Worm (Caenorhabditis elegans) whole organism, L1 larva: ENCODE results near the gene sax-3.

Source experiments
- C04F5.9 ChIP-seq: sonication (generic microtip); optimal IDR thresholded peaks from 2 replicates; lab custom pipeline; 2016; ENCODE audit warnings: missing genetic modification characterization, missing compliant biosample characterization
- C34B4.2 ChIP-seq: sonication (generic microtip); optimal IDR thresholded peaks from 2 replicates; lab custom pipeline; 2017; ENCODE audit warnings: mild to moderate bottlenecking, missing genetic modification characterization, missing compliant biosample characterization
- F16B12.6 ChIP-seq: fragments of 150-350 bp; optimal IDR thresholded peaks from 2 replicates; lab custom pipeline; 2014; ENCODE audit warnings: missing biosample characterization, missing genetic modification characterization
- Y116A8C.19 ChIP-seq: sonication (generic microtip); optimal IDR thresholded peaks from 2 replicates; lab custom pipeline; 2016; ENCODE audit warnings: missing compliant biosample characterization, missing genetic modification characterization, borderline replicate concordance
- aha-1 ChIP-seq: fragments of 150-350 bp; optimal IDR thresholded peaks from 2 replicates; lab custom pipeline; 2014; ENCODE audit warnings: missing biosample characterization, missing genetic modification characterization
- blmp-1 ChIP-seq: fragments of 150-350 bp; optimal IDR thresholded peaks from 2 replicates; lab custom pipeline; 2014; ENCODE audit warnings: missing biosample characterization, missing genetic modification characterization
- ceh-82 ChIP-seq, 3 experiments: fragments of 150-350 bp in 1 of 3; sonication (generic microtip) in 2 of 3; optimal IDR thresholded peaks; 2 replicates each; lab custom pipeline; 2014 to 2017; ENCODE audit warnings: missing biosample characterization in 3 of 3, missing genetic modification characterization in 3 of 3
- ceh-88 ChIP-seq: fragments of 200-800 bp; sonication (Bioruptor generic); IDR thresholded peaks from 2 replicates; pipeline ENCODE4 v1.3.6; 2022; ENCODE audit warnings: missing genetic modification characterization, missing compliant biosample characterization
- dsc-1 ChIP-seq: sonication (generic microtip); optimal IDR thresholded peaks from 2 replicates; lab custom pipeline; 2016; ENCODE audit warnings: mild to moderate bottlenecking, missing genetic modification characterization, missing compliant biosample characterization
- elt-2 ChIP-seq: sonication (generic microtip); optimal IDR thresholded peaks from 2 replicates; lab custom pipeline; 2016; ENCODE audit warnings: missing genetic modification characterization, mild to moderate bottlenecking, inconsistent platforms, missing compliant biosample characterization, missing genetic modification reagents
- fkh-4 ChIP-seq: sonication (generic microtip); optimal IDR thresholded peaks from 2 replicates; lab custom pipeline; 2016; ENCODE audit warnings: missing compliant biosample characterization, missing genetic modification characterization, borderline replicate concordance
- grh-1 ChIP-seq: fragments of 200-800 bp; sonication (Bioruptor generic); IDR thresholded peaks from 2 replicates; pipeline ENCODE4 v1.3.6; 2022; ENCODE audit warnings: missing genetic modification reagents, missing genetic modification characterization, missing compliant biosample characterization
- hpl-2 ChIP-seq: fragments of 150-350 bp; optimal IDR thresholded peaks from 2 replicates; lab custom pipeline; 2014; ENCODE audit warnings: missing biosample characterization, missing genetic modification reagents, missing genetic modification characterization
- irx-1 ChIP-seq: sonication (generic microtip); optimal IDR thresholded peaks from 2 replicates; lab custom pipeline; 2016; ENCODE audit warnings: missing genetic modification characterization, missing compliant biosample characterization
- jun-1 ChIP-seq: fragments of 150-350 bp; optimal IDR thresholded peaks from 2 replicates; lab custom pipeline; 2014; ENCODE audit warnings: missing biosample characterization, missing genetic modification reagents, missing genetic modification characterization
- lin-13 ChIP-seq: fragments of 150-350 bp; optimal IDR thresholded peaks from 2 replicates; lab custom pipeline; 2014; ENCODE audit warnings: missing biosample characterization, missing genetic modification reagents, missing genetic modification characterization
- lin-14 ChIP-seq: fragments of 200-800 bp; sonication (Bioruptor generic); optimal IDR thresholded peaks from 2 replicates; lab custom pipeline; 2018; ENCODE audit warnings: mild to moderate bottlenecking, missing genetic modification characterization, moderate library complexity, missing compliant biosample characterization
- lin-39 ChIP-seq: fragments of 150-350 bp; optimal IDR thresholded peaks from 2 replicates; lab custom pipeline; 2014; ENCODE audit warnings: missing biosample characterization, missing genetic modification reagents, missing genetic modification characterization
- mab-9 ChIP-seq: fragments of 200-800 bp; sonication (Bioruptor generic); IDR thresholded peaks from 2 replicates; pipeline ENCODE4 v1.3.6; 2022; ENCODE audit warnings: missing genetic modification reagents, missing genetic modification characterization, missing compliant biosample characterization
- mdl-1 ChIP-seq, 2 experiments: fragments of 150-350 bp; optimal IDR thresholded peaks; 2 replicates each; lab custom pipeline; 2014 to 2017; ENCODE audit warnings: missing biosample characterization in 2 of 2, missing genetic modification characterization in 2 of 2, inconsistent platforms in 1 of 2
- mep-1 ChIP-seq: fragments of 150-350 bp; optimal IDR thresholded peaks from 2 replicates; lab custom pipeline; 2014; ENCODE audit warnings: missing biosample characterization, missing genetic modification characterization
- nhr-20 ChIP-seq: sonication (generic microtip); optimal IDR thresholded peaks from 2 replicates; lab custom pipeline; 2016; ENCODE audit warnings: mild to moderate bottlenecking, missing genetic modification characterization, missing compliant biosample characterization
- nhr-237 ChIP-seq: fragments of 150-350 bp; optimal IDR thresholded peaks from 2 replicates; lab custom pipeline; 2014; ENCODE audit warnings: missing biosample characterization, missing genetic modification characterization
- nhr-28 ChIP-seq: fragments of 150-350 bp; optimal IDR thresholded peaks from 2 replicates; lab custom pipeline; 2014; ENCODE audit warnings: missing biosample characterization, missing genetic modification characterization
- nhr-71 ChIP-seq: sonication (generic microtip); optimal IDR thresholded peaks from 2 replicates; lab custom pipeline; 2016; ENCODE audit warnings: mild to moderate bottlenecking, missing genetic modification characterization, moderate library complexity, missing compliant biosample characterization
- nhr-76 ChIP-seq: sonication (generic microtip); optimal IDR thresholded peaks from 2 replicates; lab custom pipeline; 2017; ENCODE audit warnings: missing biosample characterization, missing genetic modification characterization
- nhr-85 ChIP-seq: sonication (generic microtip); peaks from one replicate; lab custom pipeline; 2016; ENCODE audit warnings: missing genetic modification characterization, inconsistent platforms, missing compliant biosample characterization
- nhr-90 ChIP-seq: sonication (generic microtip); optimal IDR thresholded peaks from 2 replicates; lab custom pipeline; 2016; ENCODE audit warnings: mild to moderate bottlenecking, missing genetic modification characterization, missing compliant biosample characterization; ENCODE audit not compliant: poor library complexity
- pqm-1 ChIP-seq: sonication (generic microtip); optimal IDR thresholded peaks from 3 replicates; lab custom pipeline; 2017; ENCODE audit warnings: missing biosample characterization, missing genetic modification characterization
- rnt-1 ChIP-seq: sonication (generic microtip); optimal IDR thresholded peaks from 2 replicates; lab custom pipeline; 2016; ENCODE audit warnings: mild to moderate bottlenecking, missing genetic modification characterization, moderate library complexity, missing compliant biosample characterization
- skn-1 ChIP-seq: fragments of 150-350 bp; optimal IDR thresholded peaks from 2 replicates; lab custom pipeline; 2014; ENCODE audit warnings: missing biosample characterization, missing genetic modification characterization
- snpc-4 ChIP-seq: fragments of 150-350 bp; optimal IDR thresholded peaks from 2 replicates; lab custom pipeline; 2014; ENCODE audit warnings: missing biosample characterization, missing genetic modification characterization
- sox-4 ChIP-seq: sonication (generic microtip); optimal IDR thresholded peaks from 2 replicates; lab custom pipeline; 2016; ENCODE audit warnings: missing genetic modification characterization, missing compliant biosample characterization
- swsn-7 ChIP-seq: sonication (generic microtip); optimal IDR thresholded peaks from 2 replicates; lab custom pipeline; 2016; ENCODE audit warnings: missing genetic modification characterization, missing compliant biosample characterization
- unc-130 ChIP-seq: fragments of 150-350 bp; optimal IDR thresholded peaks from 2 replicates; lab custom pipeline; 2017; ENCODE audit warnings: missing biosample characterization, missing genetic modification characterization, inconsistent platforms
- unc-30 ChIP-seq: sonication (generic microtip); optimal IDR thresholded peaks from 2 replicates; lab custom pipeline; 2017; ENCODE audit warnings: missing biosample characterization, missing genetic modification characterization
- unc-98 ChIP-seq: fragments of 200-800 bp; sonication (Bioruptor generic); IDR thresholded peaks from 2 replicates; pipeline ENCODE4 v1.3.6; 2022; ENCODE audit warnings: missing genetic modification characterization, missing compliant biosample characterization
- vab-15 ChIP-seq: sonication (generic microtip); optimal IDR thresholded peaks from 2 replicates; lab custom pipeline; 2017; ENCODE audit warnings: missing genotype, mild to moderate bottlenecking, missing genetic modification characterization, missing compliant biosample characterization
- zip-4 ChIP-seq: fragments of 200-800 bp; sonication (Bioruptor generic); optimal IDR thresholded peaks from 2 replicates; lab custom pipeline; 2018; ENCODE audit warnings: mild to moderate bottlenecking, missing genetic modification characterization, moderate library complexity, missing compliant biosample characterization
- ztf-11 ChIP-seq, 2 experiments: sonication (generic microtip); optimal IDR thresholded peaks; 2 replicates each; lab custom pipeline; 2016 to 2017; ENCODE audit warnings: missing genetic modification characterization in 2 of 2, missing biosample characterization in 1 of 2, missing compliant biosample characterization in 1 of 2

The sax-3 gene

ce11 chrX:3464309-3465038 is 1.3 kb downstream of the sax-3 start:
- TF ChIP-seq skn-1 (tag; lab: Kevin White, UChicago) = peak; percentile 19
- TF ChIP-seq nhr-85 (tag; lab: Kevin White, UChicago) = peak; percentile 72
- no peak for TF ChIP-seq sox-4
- no peak for TF ChIP-seq snpc-4 (tag; lab: Kevin White, UChicago)
- no peak for TF ChIP-seq unc-130 (tag; lab: Kevin White, UChicago)
- TF ChIP-seq ceh-82 (tag; optimal IDR thresholded peaks at IDR 0.05; lab: Kevin White, UChicago) = peak in 1 of 3 experiments; percentile 11

- TF ChIP-seq irx-1 (tag; lab: Kevin White, UChicago) (no peak), aha-1 (no peak), nhr-85 (tag; lab: Kevin White, UChicago) (peak; percentile 71), ceh-82 (tag; optimal IDR thresholded peaks at IDR 0.05; lab: Kevin White, UChicago) (no peak), jun-1 (tag; lab: Kevin White, UChicago) (no peak), fkh-4 (tag; lab: Kevin White, UChicago) (no peak), dsc-1 (tag; lab: Kevin White, UChicago) (no peak), skn-1 (tag; lab: Kevin White, UChicago) (no peak), mdl-1 (tag; optimal IDR thresholded peaks at IDR 0.05; lab: Kevin White, UChicago) (no peak), mep-1 (tag; lab: Kevin White, UChicago) (peak; percentile 15), blmp-1 (tag; lab: Kevin White, UChicago) (peak; percentile 41), hpl-2 (GFP tag; lab: Kevin White, UChicago) (no peak), unc-30 (tag; lab: Kevin White, UChicago) (no peak), lin-14 (GFP tag; lab: Kevin White, UChicago) (peak; percentile 29), F16B12.6 (tag; lab: Kevin White, UChicago) (no peak), pqm-1 (tag; lab: Kevin White, UChicago) (no peak)
Observed at ce11 chrX:3463875-3464274, 1.9 kb downstream of the sax-3 start.

- peak; percentile 43 for TF ChIP-seq blmp-1 (tag; lab: Kevin White, UChicago)
- TF ChIP-seq grh-1 = no peak
- TF ChIP-seq nhr-28 (tag; lab: Kevin White, UChicago) = no peak
- no peak for TF ChIP-seq elt-2 (tag; lab: Kevin White, UChicago)
- no peak for TF ChIP-seq zip-4 (GFP tag; lab: Kevin White, UChicago)
- TF ChIP-seq mab-9 (GFP tag; lab: Robert Waterston, UW) = no peak
- TF ChIP-seq nhr-20 = no peak
Observed at ce11 chrX:3462086-3462485, 3.6 kb downstream of the sax-3 start.

- TF ChIP-seq lin-39 (peak; percentile 15), lin-14 (GFP tag; lab: Kevin White, UChicago) (peak; percentile 85), rnt-1 (peak; percentile 62), Y116A8C.19 (tag; lab: Kevin White, UChicago) (no peak), nhr-71 (tag; lab: Kevin White, UChicago) (peak; percentile 47)
- TF ChIP-seq, all 84 proteins: peak for 4
Observed at ce11 chrX:3455561-3455960, 10.2 kb downstream of the sax-3 start.

ce11 chrX:3453870-3454269 is 11.9 kb downstream of the sax-3 start:
- TF ChIP-seq jun-1 (tag; lab: Kevin White, UChicago) (no peak), nhr-90 (tag; lab: Kevin White, UChicago) (no peak), ztf-11 (tag; optimal IDR thresholded peaks at IDR 0.05; lab: Kevin White, UChicago) (no peak), rnt-1 (no peak), snpc-4 (tag; lab: Kevin White, UChicago) (no peak), elt-2 (tag; lab: Kevin White, UChicago) (no peak), vab-15 (tag; lab: Kevin White, UChicago) (no peak), ceh-88 (GFP tag; lab: Robert Waterston, UW) (no peak), lin-13 (no peak), nhr-76 (tag; lab: Kevin White, UChicago) (no peak), grh-1 (no peak), C04F5.9 (tag; lab: Kevin White, UChicago) (no peak), unc-98 (GFP tag; lab: Robert Waterston, UW) (no peak), swsn-7 (tag; lab: Kevin White, UChicago) (no peak), C34B4.2 (tag; lab: Kevin White, UChicago) (no peak), sox-4 (no peak), unc-30 (tag; lab: Kevin White, UChicago) (no peak), lin-14 (GFP tag; lab: Kevin White, UChicago) (no peak), nhr-237 (tag; lab: Kevin White, UChicago) (no peak)
- TF ChIP-seq, all 84 proteins: peak for 0
